Fruit fly (Drosophila melanogaster) whole organism, prepupa: Measurements from ENCODE around the gene Hsp60D.

Experiments used
- CG1621 ChIP-seq: fragments of 200-800 bp; sonication (Bioruptor generic); optimal IDR thresholded peaks from 3 replicates; lab custom pipeline; 2018; ENCODE audit warnings: missing biosample characterization, mild to moderate bottlenecking, missing genetic modification characterization
- CG16779 ChIP-seq: fragments of 200-800 bp; sonication (Bioruptor generic); optimal IDR thresholded peaks from 3 replicates; lab custom pipeline; 2017; ENCODE audit warnings: missing biosample characterization, mild to moderate bottlenecking, missing genetic modification characterization
- CG4318 ChIP-seq: fragments of 200-800 bp; sonication (Bioruptor generic); optimal IDR thresholded peaks from 3 replicates; lab custom pipeline; 2017; ENCODE audit warnings: missing biosample characterization, mild to moderate bottlenecking, missing genetic modification characterization
- CG6854 ChIP-seq: fragments of 200-800 bp; sonication (Bioruptor generic); optimal IDR thresholded peaks from 2 replicates; lab custom pipeline; 2017; ENCODE audit warnings: missing biosample characterization, mild to moderate bottlenecking, missing genetic modification characterization
- CG8119 ChIP-seq: fragments of 200-800 bp; sonication (Bioruptor generic); IDR thresholded peaks from 3 replicates; pipeline ENCODE4 v1.3.6; 2022; ENCODE audit warnings: missing biosample characterization, missing genetic modification characterization
- Eip75B ChIP-seq: fragments of 200-800 bp; sonication (Bioruptor generic); optimal IDR thresholded peaks from 3 replicates; lab custom pipeline; 2016; ENCODE audit warnings: missing biosample characterization, missing genetic modification characterization
- Hr38 ChIP-seq: sonication (Bioruptor generic); optimal IDR thresholded peaks from 2 replicates; lab custom pipeline; 2016; ENCODE audit warnings: missing biosample characterization, missing genetic modification characterization
- Sox15 ChIP-seq: fragments of 200-800 bp; sonication (Bioruptor generic); optimal IDR thresholded peaks from 3 replicates; lab custom pipeline; 2016; ENCODE audit warnings: missing biosample characterization, missing genetic modification characterization
- net ChIP-seq: fragments of 200-800 bp; sonication (Bioruptor generic); optimal IDR thresholded peaks from 3 replicates; lab custom pipeline; 2016; ENCODE audit warnings: missing biosample characterization, missing genetic modification characterization
- vri ChIP-seq: fragments of 200-800 bp; sonication (Bioruptor generic); optimal IDR thresholded peaks from 3 replicates; lab custom pipeline; 2016; ENCODE audit warnings: missing biosample characterization, mild to moderate bottlenecking, missing genetic modification characterization

- TF ChIP-seq Sox15 = no peak
- no peak for TF ChIP-seq CG6854 (GFP tag; lab: Kevin White, UChicago)
- TF ChIP-seq CG4318 (GFP tag; lab: Kevin White, UChicago) = no peak
- TF ChIP-seq Eip75B (GFP tag; lab: Kevin White, UChicago) = no peak
- TF ChIP-seq CG16779 (tag; lab: Kevin White, UChicago) = no peak
- TF ChIP-seq vri (GFP tag; lab: Kevin White, UChicago) = no peak
- TF ChIP-seq net (GFP tag; lab: Kevin White, UChicago) = no peak
- no peak for TF ChIP-seq CG8119
- TF ChIP-seq CG1621 (tag; lab: Kevin White, UChicago) = no peak
- no peak for TF ChIP-seq Hr38 (GFP tag; lab: Kevin White, UChicago)
Measured at dm6 chr2L:13398614-13399161, 50.6 kb downstream of the Hsp60D start, which contains the start of the genes CG10859 and CG7110.
